Fruit fly (Drosophila melanogaster): ENCODE measurements around the gene CG13114.

The CG13114 gene

dm6 chr2L:9565387-9565786, 19.8 kb downstream of the CG13114 start, which contains the start of gene CG46468:
CG46468 (minus strand) TSS chr2L:9565438.
- no peak for TF ChIP-seq noc (tag; optimal IDR thresholded peaks at IDR 0.05)

- no peak for TF ChIP-seq noc (tag; optimal IDR thresholded peaks at IDR 0.05)
These were observed 21.0 kb downstream of the CG13114 start, which contains the start of gene jp for dm6 chr2L:9566656-9567055. jp (minus strand) TSS chr2L:9566750.

- TF ChIP-seq noc (tag; optimal IDR thresholded peaks at IDR 0.05), result peak; percentile 81
These were observed 21.8 kb downstream of the CG13114 start for dm6 chr2L:9567398-9567856.

- peak; percentile 99 for TF ChIP-seq noc (tag; optimal IDR thresholded peaks at IDR 0.05)
These were observed 22.9 kb downstream of the CG13114 start, which contains the start of gene brwl for dm6 chr2L:9568360-9569088. brwl (plus strand) TSS chr2L:9568890.

- no peak for TF ChIP-seq noc (tag; optimal IDR thresholded peaks at IDR 0.05)
These were observed 23.5 kb downstream of the CG13114 start for dm6 chr2L:9569131-9569530.

- TF ChIP-seq noc (tag; optimal IDR thresholded peaks at IDR 0.05), result peak; percentile 98
These were observed 24.2 kb downstream of the CG13114 start for dm6 chr2L:9569588-9570434.

dm6 chr2L:9570673-9571193, 25.1 kb downstream of the CG13114 start:
- no peak for TF ChIP-seq noc (tag; optimal IDR thresholded peaks at IDR 0.05)

dm6 chr2L:9576269-9576933, 30.8 kb downstream of the CG13114 start, which contains the start of gene Mtpalpha:
Mtpalpha (minus strand) TSS chr2L:9576769.
- peak; percentile 67 for TF ChIP-seq noc (tag; optimal IDR thresholded peaks at IDR 0.05)

- TF ChIP-seq noc (tag; optimal IDR thresholded peaks at IDR 0.05), result no peak
These were observed 33.9 kb downstream of the CG13114 start, which contains the start of gene CG31709 for dm6 chr2L:9579538-9579937. CG31709 (minus strand) TSS chr2L:9579638.

- no peak for TF ChIP-seq noc (tag; optimal IDR thresholded peaks at IDR 0.05)
These were observed 36.0 kb downstream of the CG13114 start, which contains the start of gene gcm for dm6 chr2L:9581582-9581981. gcm (minus strand) TSS chr2L:9581745.

- TF ChIP-seq noc (tag; optimal IDR thresholded peaks at IDR 0.05), result no peak
These were observed 38.6 kb downstream of the CG13114 start for dm6 chr2L:9584098-9584703.

dm6 chr2L:9585942-9586341, 40.3 kb downstream of the CG13114 start:
- no peak for TF ChIP-seq noc (tag; optimal IDR thresholded peaks at IDR 0.05)

dm6 chr2L:9589176-9589575, 43.6 kb downstream of the CG13114 start, which contains the start of gene CG3841:
CG3841 (plus strand) TSS chr2L:9589476.
- no peak for TF ChIP-seq noc (tag; optimal IDR thresholded peaks at IDR 0.05)

dm6 chr2L:9591146-9591545, 45.5 kb downstream of the CG13114 start:
- no peak for TF ChIP-seq noc (tag; optimal IDR thresholded peaks at IDR 0.05)

All from whole organism, larva.